Worm (Caenorhabditis elegans) whole organism, young adult: ENCODE data around the gene F56C9.8.
A peak's percentile ranks its signal among the peaks of the same experiment; 100 is the strongest.

Source experiments
- B0035.1 ChIP-seq: sonication (generic microtip); optimal IDR thresholded peaks from 2 replicates; lab custom pipeline; 2016; ENCODE audit warnings: missing genetic modification characterization, mild to moderate bottlenecking, missing compliant biosample characterization, missing genotype, missing genetic modification reagents
- B0261.1 ChIP-seq: sonication (generic microtip); optimal IDR thresholded peaks from 2 replicates; lab custom pipeline; 2016; ENCODE audit warnings: mild to moderate bottlenecking, missing genetic modification characterization, moderate library complexity, missing compliant biosample characterization
- C17E4.6 ChIP-seq: fragments of 200-800 bp; sonication (Bioruptor generic); IDR thresholded peaks from 2 replicates; pipeline ENCODE4 v1.3.6; 2022; ENCODE audit warnings: missing genetic modification reagents, missing genetic modification characterization, missing compliant biosample characterization
- D2030.7 ChIP-seq: fragments of 200-800 bp; sonication (Bioruptor generic); IDR thresholded peaks from 2 replicates; pipeline ENCODE4 v1.3.6; 2022; ENCODE audit warnings: missing genetic modification reagents, missing genetic modification characterization, missing compliant biosample characterization
- F39B2.1 ChIP-seq: fragments of 200-800 bp; sonication (Bioruptor generic); IDR thresholded peaks from 2 replicates; pipeline ENCODE4 v1.3.6; 2022; ENCODE audit warnings: missing genetic modification reagents, missing genetic modification characterization, missing compliant biosample characterization
- F57C9.4 ChIP-seq: sonication (generic microtip); optimal IDR thresholded peaks from 2 replicates; lab custom pipeline; 2017; ENCODE audit warnings: mild to moderate bottlenecking, missing genetic modification characterization, missing compliant biosample characterization
- K11D2.4 ChIP-seq: fragments of 200-800 bp; sonication (Bioruptor generic); IDR thresholded peaks from 2 replicates; pipeline ENCODE4 v1.3.6; 2022; ENCODE audit warnings: missing genetic modification reagents, missing genetic modification characterization, missing compliant biosample characterization
- K12H6.12 ChIP-seq: fragments of 200-800 bp; sonication (Bioruptor generic); optimal IDR thresholded peaks from 2 replicates; lab custom pipeline; 2018; ENCODE audit warnings: mild to moderate bottlenecking, missing genetic modification characterization, missing compliant biosample characterization
- Y67H2A.10 ChIP-seq: fragments of 200-800 bp; sonication (Bioruptor generic); conservative IDR thresholded peaks from 2 replicates; pipeline ENCODE4 v1.3.6; 2022; ENCODE audit warnings: missing genetic modification reagents, missing genetic modification characterization, missing compliant biosample characterization
- Y79H2A.3 ChIP-seq: fragments of 200-800 bp; sonication (Bioruptor generic); conservative IDR thresholded peaks from 2 replicates; pipeline ENCODE4 v1.3.6; 2022; ENCODE audit warnings: missing genetic modification reagents, missing genetic modification characterization, missing compliant biosample characterization
- Y95B8A.8 ChIP-seq: fragments of 200-800 bp; sonication (Bioruptor generic); IDR thresholded peaks from 2 replicates; pipeline ENCODE4 v1.3.6; 2022; ENCODE audit warnings: missing genetic modification reagents, missing genetic modification characterization, missing compliant biosample characterization
- akir-1 ChIP-seq: fragments of 200-800 bp; sonication (Bioruptor generic); optimal IDR thresholded peaks from 2 replicates; lab custom pipeline; 2018; ENCODE audit warnings: mild to moderate bottlenecking, missing genetic modification characterization, moderate library complexity, missing compliant biosample characterization
- aptf-2 ChIP-seq: fragments of 200-800 bp; sonication (Bioruptor generic); conservative IDR thresholded peaks from 2 replicates; pipeline ENCODE4 v1.3.6; 2022; ENCODE audit warnings: missing genetic modification reagents, missing genetic modification characterization, missing compliant biosample characterization
- atf-7 ChIP-seq: sonication (generic microtip); optimal IDR thresholded peaks from 2 replicates; lab custom pipeline; 2017; ENCODE audit warnings: mild to moderate bottlenecking, missing genetic modification characterization, missing compliant biosample characterization
- attf-5 ChIP-seq: fragments of 200-800 bp; sonication (Bioruptor generic); optimal IDR thresholded peaks from 2 replicates; lab custom pipeline; 2018; ENCODE audit warnings: mild to moderate bottlenecking, missing genetic modification characterization, missing compliant biosample characterization
- bed-1 ChIP-seq: fragments of 200-800 bp; sonication (Bioruptor generic); IDR thresholded peaks from 2 replicates; pipeline ENCODE4 v1.3.6; 2022; ENCODE audit warnings: missing genetic modification reagents, missing genetic modification characterization, missing compliant biosample characterization
- bed-2 ChIP-seq: fragments of 200-800 bp; sonication (Bioruptor generic); IDR thresholded peaks from 2 replicates; pipeline ENCODE4 v1.3.6; 2022; ENCODE audit warnings: missing genetic modification reagents, missing genetic modification characterization, missing compliant biosample characterization
- ccch-3 ChIP-seq: fragments of 200-800 bp; sonication (Bioruptor generic); optimal IDR thresholded peaks from 2 replicates; lab custom pipeline; 2018; ENCODE audit warnings: mild to moderate bottlenecking, missing genetic modification characterization, missing compliant biosample characterization
- ceh-100 ChIP-seq: fragments of 200-800 bp; sonication (Bioruptor generic); IDR thresholded peaks from 2 replicates; pipeline ENCODE4 v1.3.6; 2022; ENCODE audit warnings: missing genetic modification reagents, missing genetic modification characterization, missing compliant biosample characterization
- ceh-79 ChIP-seq: sonication (generic microtip); optimal IDR thresholded peaks from 2 replicates; lab custom pipeline; 2017; ENCODE audit warnings: mild to moderate bottlenecking, missing genetic modification characterization, missing compliant biosample characterization
- die-1 ChIP-seq: sonication (generic microtip); optimal IDR thresholded peaks from 2 replicates; lab custom pipeline; 2016; ENCODE audit warnings: missing genotype, mild to moderate bottlenecking, missing genetic modification characterization, missing compliant biosample characterization
- dox-1 ChIP-seq: fragments of 200-800 bp; sonication (Bioruptor generic); IDR thresholded peaks from 2 replicates; pipeline ENCODE4 v1.3.6; 2022; ENCODE audit warnings: missing genetic modification reagents, missing genetic modification characterization, missing compliant biosample characterization
- dpl-1 ChIP-seq: fragments of 150-350 bp; optimal IDR thresholded peaks from 2 replicates; lab custom pipeline; 2014; ENCODE audit warnings: missing biosample characterization, missing genetic modification reagents, missing genetic modification characterization
- efl-1 ChIP-seq: fragments of 150-350 bp; optimal IDR thresholded peaks from 2 replicates; lab custom pipeline; 2014; ENCODE audit warnings: missing biosample characterization, missing genetic modification reagents, missing genetic modification characterization
- hlh-26 ChIP-seq: fragments of 200-800 bp; sonication (Bioruptor generic); conservative IDR thresholded peaks from 2 replicates; pipeline ENCODE4 v1.3.6; 2022; ENCODE audit warnings: missing genetic modification reagents, missing genetic modification characterization, missing compliant biosample characterization
- hmg-1.2 ChIP-seq: fragments of 200-800 bp; sonication (Bioruptor generic); IDR thresholded peaks from 2 replicates; pipeline ENCODE4 v1.3.6; 2022; ENCODE audit warnings: missing genetic modification reagents, missing genetic modification characterization, missing compliant biosample characterization
- let-526 ChIP-seq: fragments of 200-800 bp; sonication (Bioruptor generic); IDR thresholded peaks from 2 replicates; pipeline ENCODE4 v1.3.6; 2022; ENCODE audit warnings: missing genetic modification reagents, missing genetic modification characterization, missing compliant biosample characterization
- let-607 ChIP-seq, 2 experiments: fragments of 200-800 bp in 1 of 2; sonication (Bioruptor generic) in 1 of 2; sonication (generic microtip) in 1 of 2; optimal IDR thresholded peaks; 2 replicates each; lab custom pipeline; 2016 to 2018; ENCODE audit warnings: mild to moderate bottlenecking in 2 of 2, missing compliant biosample characterization in 2 of 2, missing genetic modification characterization in 2 of 2, moderate library complexity in 2 of 2, missing genotype in 1 of 2
- lin-26 ChIP-seq: fragments of 200-800 bp; sonication (Bioruptor generic); IDR thresholded peaks from 2 replicates; pipeline ENCODE4 v1.3.6; 2022; ENCODE audit warnings: missing genetic modification reagents, missing genetic modification characterization, missing compliant biosample characterization
- lin-35 ChIP-seq, 3 experiments: fragments of 150-350 bp in 2 of 3; sonication (generic microtip) in 1 of 3; optimal IDR thresholded peaks; 2 replicates each; lab custom pipeline; 2014 to 2018; ENCODE audit warnings: missing biosample characterization in 3 of 3, missing genetic modification characterization in 3 of 3, missing genetic modification reagents in 3 of 3
- lin-40 ChIP-seq: sonication (generic microtip); optimal IDR thresholded peaks from 2 replicates; lab custom pipeline; 2016; ENCODE audit warnings: missing genetic modification characterization, mild to moderate bottlenecking, missing compliant biosample characterization, missing genotype, missing genetic modification reagents
- lin-54 ChIP-seq: fragments of 200-800 bp; sonication (Bioruptor generic); optimal IDR thresholded peaks from 2 replicates; lab custom pipeline; 2018; ENCODE audit warnings: mild to moderate bottlenecking, missing genetic modification characterization, missing compliant biosample characterization
- lsl-1 ChIP-seq: fragments of 200-800 bp; sonication (Bioruptor generic); optimal IDR thresholded peaks from 2 replicates; lab custom pipeline; 2018; ENCODE audit warnings: mild to moderate bottlenecking, missing genetic modification characterization, moderate library complexity, missing compliant biosample characterization
- madf-10 ChIP-seq: sonication (generic microtip); optimal IDR thresholded peaks from 2 replicates; lab custom pipeline; 2016; ENCODE audit warnings: mild to moderate bottlenecking, missing genetic modification characterization, missing compliant biosample characterization
- madf-6 ChIP-seq: fragments of 200-800 bp; sonication (Bioruptor generic); IDR thresholded peaks from 2 replicates; pipeline ENCODE4 v1.3.6; 2022; ENCODE audit warnings: missing genetic modification reagents, missing genetic modification characterization, missing compliant biosample characterization
- madf-8 ChIP-seq: fragments of 200-800 bp; sonication (Bioruptor generic); conservative IDR thresholded peaks from 2 replicates; pipeline ENCODE4 v1.3.6; 2022; ENCODE audit warnings: missing genetic modification reagents, missing genetic modification characterization, missing compliant biosample characterization
- nfya-2 ChIP-seq: fragments of 200-800 bp; sonication (Bioruptor generic); IDR thresholded peaks from 2 replicates; pipeline ENCODE4 v1.3.6; 2022; ENCODE audit warnings: missing genetic modification reagents, missing genetic modification characterization, missing compliant biosample characterization
- nfyb-1 ChIP-seq: fragments of 200-800 bp; sonication (Bioruptor generic); IDR thresholded peaks from 2 replicates; pipeline ENCODE4 v1.3.6; 2022; ENCODE audit warnings: missing genetic modification reagents, missing genetic modification characterization, missing compliant biosample characterization
- nhr-120 ChIP-seq: fragments of 200-800 bp; sonication (Bioruptor generic); IDR thresholded peaks from 2 replicates; pipeline ENCODE4 v1.3.6; 2022; ENCODE audit warnings: missing genetic modification characterization, missing compliant biosample characterization
- nhr-179 ChIP-seq: sonication (generic microtip); optimal IDR thresholded peaks from 2 replicates; lab custom pipeline; 2016; ENCODE audit warnings: mild to moderate bottlenecking, missing genetic modification characterization, missing compliant biosample characterization
- snpc-3.4 ChIP-seq: sonication (generic microtip); optimal IDR thresholded peaks from 2 replicates; lab custom pipeline; 2017; ENCODE audit warnings: missing genetic modification characterization, mild to moderate bottlenecking, missing compliant biosample characterization, antibody characterized with exemption, moderate library complexity, missing genotype, missing genetic modification reagents
- tbx-9 ChIP-seq: sonication (generic microtip); optimal IDR thresholded peaks from 2 replicates; lab custom pipeline; 2016; ENCODE audit warnings: borderline replicate concordance, missing genetic modification characterization, inconsistent platforms, missing compliant biosample characterization
- tlf-1 ChIP-seq: fragments of 200-800 bp; sonication (Bioruptor generic); optimal IDR thresholded peaks from 2 replicates; lab custom pipeline; 2018; ENCODE audit warnings: mild to moderate bottlenecking, missing genetic modification characterization, missing compliant biosample characterization
- unc-62 ChIP-seq: fragments of 150-350 bp; optimal IDR thresholded peaks from 2 replicates; lab custom pipeline; 2014; ENCODE audit warnings: missing biosample characterization, missing genetic modification reagents, missing genetic modification characterization
- zfh-2 ChIP-seq: fragments of 200-800 bp; sonication (Bioruptor generic); conservative IDR thresholded peaks from 2 replicates; pipeline ENCODE4 v1.3.6; 2022; ENCODE audit warnings: missing genetic modification reagents, missing genetic modification characterization, missing compliant biosample characterization
- zim-3 ChIP-seq: sonication (generic microtip); optimal IDR thresholded peaks from 2 replicates; lab custom pipeline; 2017; ENCODE audit warnings: mild to moderate bottlenecking, missing genetic modification characterization, moderate library complexity, missing compliant biosample characterization
- ztf-22 ChIP-seq: fragments of 200-800 bp; sonication (Bioruptor generic); optimal IDR thresholded peaks from 2 replicates; lab custom pipeline; 2018; ENCODE audit warnings: mild to moderate bottlenecking, missing genetic modification characterization, moderate library complexity, missing compliant biosample characterization
- ztf-25 ChIP-seq: fragments of 200-800 bp; sonication (Bioruptor generic); IDR thresholded peaks from 2 replicates; pipeline ENCODE4 v1.3.6; 2022; ENCODE audit warnings: missing genetic modification reagents, missing genetic modification characterization, missing compliant biosample characterization
- ztf-26 ChIP-seq: sonication (generic microtip); optimal IDR thresholded peaks from 2 replicates; lab custom pipeline; 2017; ENCODE audit warnings: missing genetic modification characterization, missing compliant biosample characterization

The F56C9.8 gene

ce11 chrIII:7336214-7336613 lies 16.9 kb upstream of the F56C9.8 start, which contains the start of gene gsp-2 (continued):
- TF ChIP-seq aptf-2 (GFP tag; lab: Robert Waterston, UW) (no peak), madf-8 (GFP tag; lab: Robert Waterston, UW) (0 out of 2 replicates have a peak, but pooled peaks have one; percentile 22), F57C9.4 (tag; lab: Kevin White, UChicago) (no peak), zfh-2 (peak; percentile 61; the same call in 1 of the 2 replicates), B0261.1 (tag; lab: Kevin White, UChicago) (no peak), Y67H2A.10 (GFP tag; lab: Robert Waterston, UW) (peak; percentile 34; the same call in 1 of the 2 replicates), F39B2.1 (no peak), dpl-1 (GFP tag; lab: Kevin White, UChicago) (peak; percentile 13), lin-40 (tag; lab: Kevin White, UChicago) (peak; percentile 6), bed-2 (no peak), C17E4.6 (no peak), attf-5 (peak; percentile 73), snpc-3.4 (tag; lab: Kevin White, UChicago) (peak; percentile 43), ceh-100 (GFP tag; lab: Robert Waterston, UW) (0 out of 2 replicates have a peak, but pooled peaks have one; percentile 16), lin-26 (GFP tag; lab: Robert Waterston, UW) (0 out of 2 replicates have a peak, but pooled peaks have one; percentile 34), B0035.1 (tag; lab: Kevin White, UChicago) (no peak), K12H6.12 (tag; lab: Kevin White, UChicago) (no peak), dox-1 (GFP tag; lab: Robert Waterston, UW) (peak; percentile 87), lin-54 (GFP tag; lab: Kevin White, UChicago) (peak; percentile 61), K11D2.4 (no peak), ztf-22 (no peak), nhr-179 (no peak), atf-7 (peak; percentile 51), Y95B8A.8 (GFP tag; lab: Robert Waterston, UW) (0 out of 2 replicates have a peak, but pooled peaks have one; percentile 39), nfyb-1 (GFP tag; lab: Robert Waterston, UW) (peak; percentile 63; the same call in 1 of the 2 replicates), lsl-1 (peak; percentile 87), ztf-25 (GFP tag; lab: Robert Waterston, UW) (no peak), nfya-2 (GFP tag; lab: Robert Waterston, UW) (no peak), hlh-26 (no peak), let-526 (GFP tag; lab: Robert Waterston, UW) (no peak), tbx-9 (tag; lab: Kevin White, UChicago) (no peak), madf-6 (GFP tag; lab: Robert Waterston, UW) (peak; percentile 71; the same call in 1 of the 2 replicates), unc-62 (GFP tag; lab: Kevin White, UChicago) (no peak), Y79H2A.3 (GFP tag; lab: Robert Waterston, UW) (no peak), lin-35 (GFP tag; optimal IDR thresholded peaks at IDR 0.05; lab: Kevin White, UChicago) (no peak), madf-10 (tag; lab: Kevin White, UChicago) (no peak), bed-1 (GFP tag; lab: Robert Waterston, UW) (no peak), die-1 (tag; lab: Kevin White, UChicago) (no peak), hmg-1.2 (peak; percentile 47; the same call in 1 of the 2 replicates), nhr-120 (GFP tag; lab: Robert Waterston, UW) (no peak), D2030.7 (GFP tag; lab: Robert Waterston, UW) (no peak; the same call in 1 of the 2 replicates), ccch-3 (GFP tag; lab: Kevin White, UChicago) (no peak), efl-1 (peak; percentile 67), akir-1 (GFP tag; lab: Kevin White, UChicago) (no peak), ztf-26 (tag; lab: Kevin White, UChicago) (no peak), tlf-1 (peak; percentile 5), let-607 (tag; optimal IDR thresholded peaks at IDR 0.05; lab: Kevin White, UChicago) (peak; percentile 59 to 76), ceh-79 (tag; lab: Kevin White, UChicago) (no peak), zim-3 (tag; lab: Kevin White, UChicago) (no peak)
